Worm (Caenorhabditis elegans): Measurements from ENCODE around the gene svh-11.
A peak's percentile ranks its signal among the peaks of the same experiment; 100 is the strongest.

svh-11 gene

ce11 chrV:2192117-2192516 is 14.8 kb upstream of the svh-11 start, which contains the start of gene nhr-13:
Gene nhr-13 (plus strand): TSS chrV:2192485.
- no peak for TF ChIP-seq W03F9.2 (tag; optimal IDR thresholded peaks at IDR 0.05)
- TF ChIP-seq him-1 (tag; optimal IDR thresholded peaks at IDR 0.05) = no peak
- no peak for TF ChIP-seq dao-5 (tag; optimal IDR thresholded peaks at IDR 0.05)

DNA sequence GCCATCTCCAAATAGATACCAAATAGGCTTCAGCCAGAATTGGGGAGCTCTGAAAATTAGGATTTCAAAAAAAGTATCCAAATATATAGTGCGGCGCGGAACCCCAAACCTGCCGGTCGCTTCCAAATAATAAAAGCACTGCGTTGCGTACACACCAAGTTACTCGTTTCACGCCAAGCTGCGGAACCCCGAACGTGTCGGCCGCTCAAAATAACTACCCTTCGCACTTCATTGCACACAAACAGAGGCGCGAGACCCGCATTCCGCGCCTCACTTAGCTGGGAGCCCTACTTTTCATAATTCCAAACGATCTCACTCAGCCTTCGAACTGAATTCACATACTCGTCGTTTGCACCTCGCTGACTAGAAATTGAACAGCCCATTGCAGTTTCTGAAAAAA is 7.3 kb upstream of the svh-11 start:
- TF ChIP-seq dao-5 (tag; optimal IDR thresholded peaks at IDR 0.05) (no peak), W03F9.2 (tag; optimal IDR thresholded peaks at IDR 0.05) (no peak), him-1 (tag; optimal IDR thresholded peaks at IDR 0.05) (no peak)

ce11 chrV:2200402-2200801 is 6.5 kb upstream of the svh-11 start:
- TF ChIP-seq him-1 (tag; optimal IDR thresholded peaks at IDR 0.05) = no peak
- TF ChIP-seq W03F9.2 (tag; optimal IDR thresholded peaks at IDR 0.05) = no peak
- no peak for TF ChIP-seq dao-5 (tag; optimal IDR thresholded peaks at IDR 0.05)

DNA sequence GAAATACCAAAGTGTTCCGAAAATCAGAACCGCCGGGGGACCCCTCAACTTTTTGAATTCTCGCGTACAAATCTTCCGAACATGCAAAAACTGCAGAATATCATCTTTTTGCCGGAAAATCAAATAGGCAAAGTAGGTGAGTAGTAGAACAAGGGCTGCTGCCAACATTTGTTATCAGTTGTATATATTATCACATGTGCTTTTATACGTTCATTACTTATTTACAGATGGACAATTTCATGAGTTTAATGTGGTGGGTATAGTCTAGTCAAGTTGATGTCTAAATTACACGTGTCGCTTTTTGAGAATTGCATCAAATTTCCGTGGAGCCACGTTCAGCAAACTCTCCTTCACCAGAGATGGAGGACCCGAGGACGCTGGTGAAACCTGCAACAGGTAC is 5.7 kb upstream of the svh-11 start, which contains the start of gene cyp-32B1:
Gene cyp-32B1, minus strand, starts transcription at position 176 of the 400 bp plus-strand sequence.
- TF ChIP-seq dao-5 (tag; optimal IDR thresholded peaks at IDR 0.05) = no peak

- TF ChIP-seq dao-5 (tag; optimal IDR thresholded peaks at IDR 0.05) (no peak), W03F9.2 (tag; optimal IDR thresholded peaks at IDR 0.05) (no peak), him-1 (tag; optimal IDR thresholded peaks at IDR 0.05) (no peak)
These were observed 2.8 kb upstream of the svh-11 start, which contains the start of gene cyp-33C12 for ce11 chrV:2204080-2204479. Gene cyp-33C12 (minus strand): TSS chrV:2204400.

DNA sequence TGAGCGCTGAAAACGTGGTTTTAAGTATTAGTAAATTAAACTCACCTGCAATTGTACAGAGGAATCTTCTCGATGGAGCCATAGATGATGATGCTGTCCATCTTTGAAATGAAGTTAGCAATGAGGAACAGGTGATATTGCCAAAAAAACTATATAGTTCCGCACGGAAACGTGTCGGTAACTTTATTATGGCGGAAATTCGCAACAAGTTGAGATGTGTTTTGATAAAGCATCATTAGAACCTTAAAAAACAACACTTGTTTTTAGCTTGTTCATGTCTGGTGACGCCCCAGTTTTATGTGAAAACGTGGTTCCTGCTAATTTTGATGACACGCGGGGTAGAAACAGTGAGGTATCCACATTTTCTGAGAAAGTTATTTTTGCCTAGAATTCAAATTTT is 720 bp upstream of the svh-11 start, which contains the start of gene srt-40:
Gene srt-40, minus strand, starts transcription at position 101 of the 400 bp plus-strand sequence.
- TF ChIP-seq him-1 (tag; optimal IDR thresholded peaks at IDR 0.05) (no peak), W03F9.2 (tag; optimal IDR thresholded peaks at IDR 0.05) (no peak), dao-5 (tag; optimal IDR thresholded peaks at IDR 0.05) (no peak)

DNA sequence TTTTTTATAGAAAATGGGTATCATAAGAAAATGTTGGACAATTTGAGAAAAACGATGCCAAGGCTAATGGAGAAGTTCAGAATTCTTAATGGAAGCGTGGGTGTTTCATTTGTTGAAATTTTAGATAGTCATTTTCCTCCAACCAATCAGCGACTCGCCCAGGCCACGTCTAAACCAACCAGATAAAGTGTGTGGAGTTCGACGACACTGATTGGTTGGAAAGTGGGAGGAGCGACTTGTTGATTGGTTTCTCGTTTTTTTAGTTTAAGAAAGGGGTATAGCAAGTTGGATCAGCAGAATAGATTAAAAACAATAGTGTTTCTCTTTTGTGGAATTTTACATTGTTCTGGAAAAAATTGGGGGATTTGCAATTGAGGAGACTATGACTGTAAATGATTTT is 626 bp downstream of the svh-11 start:
- TF ChIP-seq him-1 (tag; optimal IDR thresholded peaks at IDR 0.05) = no peak
- no peak for TF ChIP-seq dao-5 (tag; optimal IDR thresholded peaks at IDR 0.05)
- no peak for TF ChIP-seq W03F9.2 (tag; optimal IDR thresholded peaks at IDR 0.05)

DNA sequence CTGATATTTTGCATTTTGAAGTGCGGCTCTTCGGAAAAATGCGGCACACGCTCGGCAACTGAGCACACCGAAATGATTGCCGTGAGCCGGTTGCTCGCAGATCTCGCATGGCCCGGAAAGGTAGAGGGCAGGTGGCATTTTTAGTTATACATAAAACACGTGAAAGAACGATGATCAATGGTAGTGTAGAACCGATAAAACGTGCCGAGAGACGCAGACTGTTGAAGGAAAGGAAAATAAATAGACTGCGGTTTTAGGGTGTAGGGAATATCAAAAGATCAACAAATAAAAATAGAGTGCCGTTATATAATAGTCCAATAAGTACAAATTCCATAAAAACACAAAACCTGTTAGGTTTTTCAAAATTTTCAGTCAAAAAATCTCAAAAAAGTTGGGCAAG is 5.0 kb downstream of the svh-11 start, which contains the start of gene nhr-133:
Gene nhr-133, minus strand, starts transcription at position 183 of the 400 bp plus-strand sequence.
- TF ChIP-seq dao-5 (tag; optimal IDR thresholded peaks at IDR 0.05) (no peak), him-1 (tag; optimal IDR thresholded peaks at IDR 0.05) (no peak), W03F9.2 (tag; optimal IDR thresholded peaks at IDR 0.05) (no peak)

- TF ChIP-seq dao-5 (tag; optimal IDR thresholded peaks at IDR 0.05) (no peak), him-1 (tag; optimal IDR thresholded peaks at IDR 0.05) (no peak), W03F9.2 (tag; optimal IDR thresholded peaks at IDR 0.05) (peak; percentile 33)
These were observed 7.6 kb downstream of the svh-11 start, which contains the start of gene nhr-184 for ce11 chrV:2214428-2215038. Gene nhr-184 (minus strand): TSS chrV:2214478.

DNA sequence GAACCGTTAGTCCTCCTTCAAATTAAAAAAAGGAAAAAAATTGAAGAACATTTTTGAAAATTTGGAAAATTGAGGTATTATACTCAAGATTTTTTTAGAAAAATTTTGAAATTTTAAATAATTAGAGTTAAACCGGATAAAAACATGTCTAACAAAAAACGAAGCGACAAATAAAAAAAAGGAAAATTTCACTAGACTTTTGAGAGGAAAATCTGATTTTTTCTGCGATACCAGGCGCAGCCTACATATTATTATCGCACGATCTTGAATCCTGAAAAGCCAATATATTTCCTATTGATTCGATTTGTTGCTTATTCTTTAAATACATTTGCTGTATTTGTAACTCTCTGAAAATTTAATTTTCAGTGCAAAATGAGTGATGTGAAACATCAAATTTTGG is 8.5 kb downstream of the svh-11 start, which contains the start of gene nstp-8:
Gene nstp-8, plus strand, starts transcription at position 301 of the 400 bp plus-strand sequence.
- TF ChIP-seq W03F9.2 (tag; optimal IDR thresholded peaks at IDR 0.05) (no peak), dao-5 (tag; optimal IDR thresholded peaks at IDR 0.05) (no peak), him-1 (tag; optimal IDR thresholded peaks at IDR 0.05) (no peak)

ce11 chrV:2216927-2217326 is 10.0 kb downstream of the svh-11 start:
- TF ChIP-seq W03F9.2 (tag; optimal IDR thresholded peaks at IDR 0.05) = no peak
- TF ChIP-seq him-1 (tag; optimal IDR thresholded peaks at IDR 0.05) = no peak
- no peak for TF ChIP-seq dao-5 (tag; optimal IDR thresholded peaks at IDR 0.05)

- TF ChIP-seq him-1 (tag; optimal IDR thresholded peaks at IDR 0.05) (no peak), dao-5 (tag; optimal IDR thresholded peaks at IDR 0.05) (no peak), W03F9.2 (tag; optimal IDR thresholded peaks at IDR 0.05) (no peak)
These were observed 11.9 kb downstream of the svh-11 start, which contains the start of gene nhr-56 for ce11 chrV:2218803-2219202. Gene nhr-56 (plus strand): TSS chrV:2219004.

ce11 chrV:2221764-2222163 is 14.9 kb downstream of the svh-11 start, which contains the start of gene nhr-128:
Gene nhr-128 (plus strand): TSS chrV:2222064.
- no peak for TF ChIP-seq W03F9.2 (tag; optimal IDR thresholded peaks at IDR 0.05)
- TF ChIP-seq him-1 (tag; optimal IDR thresholded peaks at IDR 0.05) = no peak
- no peak for TF ChIP-seq dao-5 (tag; optimal IDR thresholded peaks at IDR 0.05)

DNA sequence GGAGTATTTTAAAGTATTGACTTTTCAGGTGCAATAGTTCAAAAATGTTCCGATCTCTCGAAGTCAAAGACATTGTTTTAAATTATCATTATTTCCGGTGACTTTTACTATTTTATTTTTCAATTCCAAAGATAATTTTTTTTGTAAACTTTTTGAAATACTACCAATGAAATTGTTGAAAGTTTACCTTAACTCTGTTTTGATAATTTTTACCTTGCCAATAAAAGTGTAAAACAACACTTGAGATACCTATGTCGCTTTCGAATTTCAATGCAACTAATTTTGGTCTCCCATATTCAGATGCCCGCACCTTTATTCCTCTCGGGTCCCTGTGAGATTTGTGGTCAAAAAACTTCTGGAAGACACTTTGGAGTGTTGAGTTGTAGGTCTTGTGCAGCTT is 18.2 kb downstream of the svh-11 start, which contains the start of gene nhr-103:
Gene nhr-103, plus strand, starts transcription at position 301 of the 400 bp plus-strand sequence.
- TF ChIP-seq W03F9.2 (tag; optimal IDR thresholded peaks at IDR 0.05) (no peak), him-1 (tag; optimal IDR thresholded peaks at IDR 0.05) (no peak), dao-5 (tag; optimal IDR thresholded peaks at IDR 0.05) (no peak)
